Fruit fly (Drosophila melanogaster): ENCODE measurements around the gene loh.
A peak's percentile ranks its signal among the peaks of the same experiment; 100 is the strongest.

The loh gene

dm6 chr2L:10413251-10414127 lies 28.8 kb upstream of the loh start, which contains the start of the genes CG5355 and Klp31E (continued):
- no peak for TF ChIP-seq hb (GFP tag; IDR thresholded peaks at IDR 0.05; ENCODE audit: partially characterized antibody)
- peak; percentile 61 for TF ChIP-seq CG10654 (GFP tag; optimal IDR thresholded peaks at IDR 0.05)
- peak; percentile 72 for TF ChIP-seq Sox100B (GFP tag; optimal IDR thresholded peaks at IDR 0.05)
- TF ChIP-seq repo (GFP tag; optimal IDR thresholded peaks at IDR 0.05), result no peak
- peak; percentile 68 for TF ChIP-seq CG16813 (GFP tag; IDR thresholded peaks at IDR 0.05; ENCODE audit: partially characterized antibody)
- peak; percentile 81 for TF ChIP-seq CG13424 (tag; optimal IDR thresholded peaks at IDR 0.05)
- peak; percentile 56 for TF ChIP-seq HmgD (GFP tag; optimal IDR thresholded peaks at IDR 0.05)
- TF ChIP-seq pan (optimal IDR thresholded peaks at IDR 0.05), result no peak
- peak in 1 of 2 experiments; percentile 63 for TF ChIP-seq pan (GFP tag; optimal IDR thresholded peaks at IDR 0.05 in 1 of 2, IDR thresholded peaks at IDR 0.05 in 1 of 2)
- no peak for TF ChIP-seq Stat92E (GFP tag; optimal IDR thresholded peaks at IDR 0.05)
- TF ChIP-seq CG2129 (GFP tag; IDR thresholded peaks at IDR 0.05; ENCODE audit: partially characterized antibody), result no peak; the same call in 1 of the 2 replicates
- TF ChIP-seq fd64A (GFP tag; optimal IDR thresholded peaks at IDR 0.05), result no peak
- TF ChIP-seq Chrac-16 (GFP tag; optimal IDR thresholded peaks at IDR 0.05), result peak; percentile 66
- peak; percentile 39 for TF ChIP-seq CG15514 (GFP tag; optimal IDR thresholded peaks at IDR 0.05)
- TF ChIP-seq Ada2b (GFP tag; IDR thresholded peaks at IDR 0.05), result 0 out of 2 replicates have a peak, but pooled peaks have one; percentile 7
- peak; percentile 7 to 41 for TF ChIP-seq chif (GFP tag; optimal IDR thresholded peaks at IDR 0.05)
- TF ChIP-seq CG3995 (GFP tag; optimal IDR thresholded peaks at IDR 0.05), result peak; percentile 10
- peak; percentile 78 for TF ChIP-seq CG1603 (tag; optimal IDR thresholded peaks at IDR 0.05)
- TF ChIP-seq Bteb2 (GFP tag; optimal IDR thresholded peaks at IDR 0.05), result peak; percentile 6
- TF ChIP-seq trem (tag; optimal IDR thresholded peaks at IDR 0.05), result peak; percentile 39
- peak; percentile 71 for TF ChIP-seq Usf (GFP tag; optimal IDR thresholded peaks at IDR 0.05)
- TF ChIP-seq CG4820 (GFP tag; optimal IDR thresholded peaks at IDR 0.05), result peak; percentile 43
- no peak for TF ChIP-seq tio (GFP tag; optimal IDR thresholded peaks at IDR 0.05)
- TF ChIP-seq CG17612 (GFP tag; IDR thresholded peaks at IDR 0.05), result no peak
- TF ChIP-seq CG10274 (GFP tag; optimal IDR thresholded peaks at IDR 0.05), result peak; percentile 1
- peak; percentile 73 for TF ChIP-seq CG4424 (GFP tag; optimal IDR thresholded peaks at IDR 0.05)
- peak; percentile 41 for TF ChIP-seq CG8944 (GFP tag; optimal IDR thresholded peaks at IDR 0.05)
- TF ChIP-seq CG9609 (GFP tag; optimal IDR thresholded peaks at IDR 0.05), result peak; percentile 37
- TF ChIP-seq salm (tag; optimal IDR thresholded peaks at IDR 0.05), result peak; percentile 37
- TF ChIP-seq ash1 (GFP tag; optimal IDR thresholded peaks at IDR 0.05), result no peak
- TF ChIP-seq CG7372 (GFP tag; IDR thresholded peaks at IDR 0.05), result no peak
- no peak; the same call in none of the 2 replicates for TF ChIP-seq CG6272 (GFP tag; IDR thresholded peaks at IDR 0.05)
- TF ChIP-seq jing (GFP tag; optimal IDR thresholded peaks at IDR 0.05), result no peak
- TF ChIP-seq her (GFP tag; optimal IDR thresholded peaks at IDR 0.05), result no peak
- no peak for TF ChIP-seq CG10321 (GFP tag; IDR thresholded peaks at IDR 0.05)
- TF ChIP-seq Elba2 (GFP tag; optimal IDR thresholded peaks at IDR 0.05), result no peak
- TF ChIP-seq yki (optimal IDR thresholded peaks at IDR 0.05), result no peak
- TF ChIP-seq Lhr (GFP tag; optimal IDR thresholded peaks at IDR 0.05), result peak; percentile 19
- TF ChIP-seq CG10267 (tag; optimal IDR thresholded peaks at IDR 0.05), result peak; percentile 72
- TF ChIP-seq toy (GFP tag; IDR thresholded peaks at IDR 0.05), result no peak
- no peak for TF ChIP-seq Eip74EF (GFP tag; optimal IDR thresholded peaks at IDR 0.05)
- peak; percentile 51 for TF ChIP-seq Atf3 (GFP tag; optimal IDR thresholded peaks at IDR 0.05)
- no peak for TF ChIP-seq usp (GFP tag; optimal IDR thresholded peaks at IDR 0.05)
- TF ChIP-seq CG6813 (GFP tag; optimal IDR thresholded peaks at IDR 0.05), result no peak
- TF ChIP-seq CG31365 (tag; optimal IDR thresholded peaks at IDR 0.05), result no peak
- no peak for TF ChIP-seq CG7987 (GFP tag; optimal IDR thresholded peaks at IDR 0.05)
- TF ChIP-seq az2 (GFP tag; optimal IDR thresholded peaks at IDR 0.05), result peak; percentile 69
- no peak for TF ChIP-seq CG13894 (tag; optimal IDR thresholded peaks at IDR 0.05)
- TF ChIP-seq sima (GFP tag; optimal IDR thresholded peaks at IDR 0.05), result no peak
